Fruit fly (Drosophila melanogaster) whole organism, embryonic: Measurements from ENCODE around the gene CG42749.

Experiments
- Antp ChIP-seq: fragments of 200-800 bp; sonication (Bioruptor generic); optimal IDR thresholded peaks from 3 replicates; lab custom pipeline; 2016; ENCODE audit warnings: missing biosample characterization, missing genetic modification characterization
- Awh ChIP-seq: fragments of 200-800 bp; sonication (Bioruptor generic); IDR thresholded peaks from 2 replicates; pipeline ENCODE4, ENCODE4 v1.3.6; 2022; ENCODE audit warnings: missing biosample characterization, missing genetic modification characterization
- CG10366 ChIP-seq: fragments of 200-800 bp; sonication (Bioruptor generic); IDR thresholded peaks from 2 replicates; pipeline ENCODE4 v1.3.6; 2022; ENCODE audit warnings: missing biosample characterization, missing genetic modification characterization
- CG10979 ChIP-seq: fragments of 200-800 bp; sonication (Bioruptor generic); optimal IDR thresholded peaks from 2 replicates; lab custom pipeline; 2018; ENCODE audit warnings: missing biosample characterization, mild to moderate bottlenecking, missing genetic modification characterization, moderate library complexity
- CG11247 ChIP-seq: fragments of 200-800 bp; sonication (Bioruptor generic); IDR thresholded peaks from 2 replicates; pipeline ENCODE4 v1.3.6; 2022; ENCODE audit warnings: missing biosample characterization, missing genetic modification characterization
- CG11456 ChIP-seq: fragments of 200-800 bp; sonication (Bioruptor generic); IDR thresholded peaks from 3 replicates; pipeline ENCODE4 v1.3.6; 2022; ENCODE audit warnings: missing biosample characterization, missing genetic modification characterization
- CG12299 ChIP-seq: fragments of 200-800 bp; sonication (Bioruptor generic); optimal IDR thresholded peaks from 2 replicates; lab custom pipeline; 2018; ENCODE audit warnings: missing biosample characterization, mild to moderate bottlenecking, missing genetic modification characterization
- CG13624 ChIP-seq: fragments of 200-800 bp; sonication (Bioruptor generic); optimal IDR thresholded peaks from 2 replicates; lab custom pipeline; 2016; ENCODE audit warnings: missing biosample characterization, missing genetic modification characterization
- CG13775 ChIP-seq: fragments of 200-800 bp; sonication (Bioruptor generic); optimal IDR thresholded peaks from 3 replicates; lab custom pipeline; 2017; ENCODE audit warnings: missing biosample characterization, mild to moderate bottlenecking, missing genetic modification characterization
- CG14710 ChIP-seq: fragments of 200-800 bp; sonication (Bioruptor generic); optimal IDR thresholded peaks from 3 replicates; lab custom pipeline; 2019; ENCODE audit warnings: missing biosample characterization, mild to moderate bottlenecking, missing genetic modification characterization, moderate library complexity
- CG17186 ChIP-seq: fragments of 200-800 bp; sonication (Bioruptor generic); optimal IDR thresholded peaks from 3 replicates; lab custom pipeline; 2017; ENCODE audit warnings: missing biosample characterization, missing genetic modification reagents, missing genetic modification characterization
- CG31388 ChIP-seq: fragments of 200-800 bp; sonication (Bioruptor generic); optimal IDR thresholded peaks from 2 replicates; lab custom pipeline; 2016; ENCODE audit warnings: missing biosample characterization, missing genetic modification characterization
- CG4360 ChIP-seq: fragments of 200-800 bp; sonication (Bioruptor generic); IDR thresholded peaks from 2 replicates; pipeline ENCODE4 v1.3.6; 2022; ENCODE audit warnings: missing biosample characterization, missing genetic modification characterization
- CG6254 ChIP-seq: fragments of 200-800 bp; sonication (Bioruptor generic); optimal IDR thresholded peaks from 3 replicates; lab custom pipeline; 2017; ENCODE audit warnings: mild to moderate bottlenecking, missing biosample characterization, missing genetic modification reagents, missing genetic modification characterization
- CG6683 ChIP-seq: fragments of 200-800 bp; sonication (Bioruptor generic); optimal IDR thresholded peaks from 2 replicates; lab custom pipeline; 2017; ENCODE audit warnings: missing biosample characterization, mild to moderate bottlenecking, missing genetic modification characterization, missing genetic modification reagents
- CG8290 ChIP-seq, 3 experiments: fragments of 200-800 bp; sonication (Bioruptor generic); optimal IDR thresholded peaks; 2 replicates each; lab custom pipeline; 2016 to 2019; ENCODE audit warnings: missing biosample characterization in 3 of 3, missing genetic modification characterization in 3 of 3, mild to moderate bottlenecking in 2 of 3, moderate library complexity in 1 of 3
- CG8944 ChIP-seq: fragments of 200-800 bp; sonication (Bioruptor generic); optimal IDR thresholded peaks from 3 replicates; lab custom pipeline; 2016; ENCODE audit warnings: missing biosample characterization, missing genetic modification characterization
- Chrac-16 ChIP-seq: fragments of 200-800 bp; sonication (Bioruptor generic); optimal IDR thresholded peaks from 3 replicates; lab custom pipeline; 2016; ENCODE audit warnings: missing biosample characterization, missing genetic modification characterization
- D19B ChIP-seq: fragments of 200-800 bp; sonication (Bioruptor generic); optimal IDR thresholded peaks from 2 replicates; lab custom pipeline; 2017; ENCODE audit warnings: missing biosample characterization, mild to moderate bottlenecking, missing genetic modification characterization
- Doc3 ChIP-seq: fragments of 200-800 bp; sonication (Bioruptor generic); IDR thresholded peaks from 3 replicates; pipeline ENCODE4 v1.3.6; 2022; ENCODE audit warnings: missing biosample characterization, missing genetic modification characterization; ENCODE audit not compliant: partially characterized antibody
- Ets97D ChIP-seq: fragments of 200-800 bp; sonication (Bioruptor generic); optimal IDR thresholded peaks from 3 replicates; lab custom pipeline; 2016; ENCODE audit warnings: missing biosample characterization, missing genetic modification characterization
- Fer3 ChIP-seq: fragments of 200-800 bp; sonication (Bioruptor generic); optimal IDR thresholded peaks from 2 replicates; lab custom pipeline; 2018; ENCODE audit warnings: missing biosample characterization, mild to moderate bottlenecking, missing genetic modification characterization, moderate library complexity
- HLH54F ChIP-seq: fragments of 200-800 bp; sonication (Bioruptor generic); optimal IDR thresholded peaks from 3 replicates; lab custom pipeline; 2016; ENCODE audit warnings: missing biosample characterization, missing genetic modification characterization
- MTF-1 ChIP-seq: fragments of 200-800 bp; sonication (Bioruptor generic); optimal IDR thresholded peaks from 2 replicates; lab custom pipeline; 2018; ENCODE audit warnings: missing biosample characterization, mild to moderate bottlenecking, missing genetic modification characterization, borderline replicate concordance
- Meics ChIP-seq: fragments of 200-800 bp; sonication (Bioruptor generic); optimal IDR thresholded peaks from 2 replicates; lab custom pipeline; 2017; ENCODE audit warnings: missing biosample characterization, mild to moderate bottlenecking, missing genetic modification characterization
- Myb ChIP-seq: fragments of 200-800 bp; sonication (Bioruptor generic); optimal IDR thresholded peaks from 2 replicates; lab custom pipeline; 2016; ENCODE audit warnings: missing biosample characterization, missing genetic modification characterization
- Nf-YA ChIP-seq: fragments of 200-800 bp; sonication (Bioruptor generic); IDR thresholded peaks from 2 replicates; pipeline ENCODE4 v1.3.6; 2022; ENCODE audit warnings: missing biosample characterization, missing genetic modification characterization
- Nf-YC ChIP-seq: fragments of 200-800 bp; optimal IDR thresholded peaks from 3 replicates; lab custom pipeline; 2019; ENCODE audit warnings: missing biosample characterization, mild to moderate bottlenecking, missing genetic modification characterization, moderate library complexity
- NfI ChIP-seq: fragments of 200-800 bp; sonication (Bioruptor generic); optimal IDR thresholded peaks from 3 replicates; lab custom pipeline; 2018; ENCODE audit warnings: missing biosample characterization, mild to moderate bottlenecking, missing genetic modification characterization, moderate library complexity
- Ptx1 ChIP-seq: fragments of 200-800 bp; sonication (Bioruptor generic); IDR thresholded peaks from 2 replicates; pipeline ENCODE4 v1.3.6; 2022; ENCODE audit warnings: missing biosample characterization, missing genetic modification characterization
- Rfx ChIP-seq: fragments of 200-800 bp; sonication (Bioruptor generic); IDR thresholded peaks from 2 replicates; pipeline ENCODE4 v1.3.6; 2022; ENCODE audit warnings: missing biosample characterization, missing genetic modification characterization
- Xbp1 ChIP-seq: fragments of 200-800 bp; sonication (Bioruptor generic); optimal IDR thresholded peaks from 3 replicates; lab custom pipeline; 2016; ENCODE audit warnings: missing biosample characterization, mild to moderate bottlenecking, missing genetic modification characterization
- bab2 ChIP-seq: fragments of 200-800 bp; sonication (Bioruptor generic); optimal IDR thresholded peaks from 2 replicates; lab custom pipeline; 2016; ENCODE audit warnings: missing biosample characterization, missing genetic modification characterization
- chm ChIP-seq: fragments of 200-800 bp; sonication (Bioruptor generic); IDR thresholded peaks from 2 replicates; pipeline ENCODE4 v1.3.6; 2022; ENCODE audit warnings: missing biosample characterization, missing genetic modification characterization
- dmrt11E ChIP-seq: fragments of 200-800 bp; sonication (Bioruptor generic); optimal IDR thresholded peaks from 3 replicates; lab custom pipeline; 2018; ENCODE audit warnings: missing biosample characterization, mild to moderate bottlenecking, missing genetic modification characterization, moderate library complexity
- ewg ChIP-seq: fragments of 200-800 bp; sonication (Bioruptor generic); optimal IDR thresholded peaks from 3 replicates; lab custom pipeline; 2017; ENCODE audit warnings: mild to moderate bottlenecking, missing biosample characterization, missing genetic modification reagents, missing genetic modification characterization
- her ChIP-seq: fragments of 200-800 bp; sonication (Bioruptor generic); optimal IDR thresholded peaks from 2 replicates; lab custom pipeline; 2016; ENCODE audit warnings: missing biosample characterization, missing genetic modification characterization
- jumu ChIP-seq: fragments of 200-800 bp; sonication (Bioruptor generic); optimal IDR thresholded peaks from 3 replicates; lab custom pipeline; 2016; ENCODE audit warnings: missing biosample characterization, missing genetic modification characterization
- kah ChIP-seq: fragments of 200-800 bp; sonication (Bioruptor generic); optimal IDR thresholded peaks from 2 replicates; lab custom pipeline; 2018; ENCODE audit warnings: missing biosample characterization, mild to moderate bottlenecking, missing genetic modification characterization
- knrl ChIP-seq: fragments of 200-800 bp; sonication (Bioruptor generic); IDR thresholded peaks from 3 replicates; pipeline ENCODE4 v1.3.6; 2022; ENCODE audit warnings: missing biosample characterization, missing genetic modification characterization; ENCODE audit not compliant: partially characterized antibody
- mirr ChIP-seq: fragments of 200-800 bp; sonication (Bioruptor generic); optimal IDR thresholded peaks from 3 replicates; lab custom pipeline; 2018; ENCODE audit warnings: missing biosample characterization, mild to moderate bottlenecking, missing genetic modification characterization
- nom ChIP-seq: fragments of 200-800 bp; sonication (Bioruptor generic); optimal IDR thresholded peaks from 2 replicates; lab custom pipeline; 2017; ENCODE audit warnings: missing biosample characterization, missing genetic modification characterization, mild to moderate bottlenecking, moderate library complexity, missing genetic modification reagents
- pzg ChIP-seq: fragments of 200-800 bp; sonication (Bioruptor generic); optimal IDR thresholded peaks from 3 replicates; lab custom pipeline; 2018; ENCODE audit warnings: missing biosample characterization, mild to moderate bottlenecking, missing genetic modification characterization, moderate library complexity
- ranshi ChIP-seq: fragments of 200-800 bp; sonication (Bioruptor generic); IDR thresholded peaks from 2 replicates; pipeline ENCODE4 v1.3.6; 2022; ENCODE audit warnings: missing biosample characterization, missing genetic modification characterization
- slbo ChIP-seq: fragments of 200-800 bp; sonication (Bioruptor generic); IDR thresholded peaks from 2 replicates; pipeline ENCODE4 v1.3.6; 2022; ENCODE audit warnings: missing biosample characterization, missing genetic modification characterization
- so ChIP-seq: fragments of 200-800 bp; sonication (Bioruptor generic); IDR thresholded peaks from 3 replicates; pipeline ENCODE4 v1.3.6; 2022; ENCODE audit warnings: missing biosample characterization, missing genetic modification characterization
- tna ChIP-seq: fragments of 200-800 bp; sonication (Bioruptor generic); IDR thresholded peaks from 2 replicates; pipeline ENCODE4 v1.3.6; 2022; ENCODE audit warnings: missing biosample characterization, missing genetic modification characterization; ENCODE audit not compliant: partially characterized antibody
- unc-4 ChIP-seq: fragments of 200-800 bp; sonication (Bioruptor generic); IDR thresholded peaks from 2 replicates; pipeline ENCODE4 v1.3.6; 2022; ENCODE audit warnings: missing biosample characterization, missing genetic modification characterization; ENCODE audit not compliant: partially characterized antibody
- zf30C ChIP-seq: fragments of 200-800 bp; sonication (Bioruptor generic); optimal IDR thresholded peaks from 3 replicates; lab custom pipeline; 2018; ENCODE audit warnings: missing biosample characterization, mild to moderate bottlenecking, missing genetic modification characterization

The CG42749 gene

dm6 chrX:5311838-5312339 lies 16.0 kb downstream of the CG42749 start, which contains the start of the genes TrxT and dhd:
TSS of gene TrxT (minus strand) at chrX:5311888.
TSS of gene dhd (plus strand) at chrX:5312171.
- peak; percentile 69 for TF ChIP-seq pzg
- peak; percentile 14 for TF ChIP-seq ewg
- TF ChIP-seq nom (GFP tag; lab: Kevin White, UChicago) = peak; percentile 27
- peak; percentile 34 for TF ChIP-seq CG14710 (tag; lab: Kevin White, UChicago)
- no peak for TF ChIP-seq CG8944 (GFP tag; lab: Kevin White, UChicago)
- TF ChIP-seq chm (GFP tag; lab: Robert Waterston, UW) = peak; percentile 58
- no peak for TF ChIP-seq CG4360 (GFP tag; lab: Robert Waterston, UW)
- TF ChIP-seq CG13624 (GFP tag; lab: Kevin White, UChicago) = peak; percentile 45
- peak; percentile 50 for TF ChIP-seq NfI (GFP tag; lab: Kevin White, UChicago)
- TF ChIP-seq HLH54F (GFP tag; lab: Kevin White, UChicago) = no peak
- peak; percentile 36; the same call in 1 of the 2 replicates for TF ChIP-seq CG11247
- peak; percentile 36 for TF ChIP-seq Nf-YC (tag; lab: Kevin White, UChicago)
- TF ChIP-seq Xbp1 (GFP tag; lab: Kevin White, UChicago) = peak; percentile 31
- TF ChIP-seq CG17186 (GFP tag; lab: Kevin White, UChicago) = peak; percentile 10
- TF ChIP-seq her (GFP tag; lab: Kevin White, UChicago) = peak; percentile 7
- no peak for TF ChIP-seq slbo
- peak; percentile 42; the same call in 1 of the 3 replicates for TF ChIP-seq Doc3 (GFP tag; lab: Robert Waterston, UW)
- TF ChIP-seq CG8290 (GFP tag; optimal IDR thresholded peaks at IDR 0.05; lab: Kevin White, UChicago) = peak; percentile 81
- TF ChIP-seq CG8290 (tag; optimal IDR thresholded peaks at IDR 0.05; lab: Kevin White, UChicago) = peak; percentile 72 to 93
- peak; percentile 96 for TF ChIP-seq Ets97D
- TF ChIP-seq bab2 (GFP tag; lab: Kevin White, UChicago) = peak; percentile 12
- peak; percentile 19; the same call in 1 of the 2 replicates for TF ChIP-seq ranshi (GFP tag; lab: Robert Waterston, UW)
- TF ChIP-seq CG13775 = peak; percentile 20
- TF ChIP-seq kah (GFP tag; lab: Kevin White, UChicago) = no peak
- 0 out of 3 replicates have a peak, but pooled peaks have one; percentile 57 for TF ChIP-seq CG11456 (GFP tag; lab: Robert Waterston, UW)
- TF ChIP-seq tna (GFP tag; lab: Robert Waterston, UW) = peak; percentile 57; the same call in 1 of the 2 replicates
- TF ChIP-seq Fer3 (tag; lab: Kevin White, UChicago) = peak; percentile 3
- peak; percentile 65 for TF ChIP-seq unc-4 (GFP tag; lab: Robert Waterston, UW)
- TF ChIP-seq CG6254 (GFP tag; lab: Kevin White, UChicago) = peak; percentile 34
- peak; percentile 9 for TF ChIP-seq CG10979
- TF ChIP-seq zf30C = no peak
- peak; percentile 25 for TF ChIP-seq mirr (GFP tag; lab: Kevin White, UChicago)
- TF ChIP-seq dmrt11E (tag; lab: Kevin White, UChicago) = peak; percentile 28
- peak; percentile 40; the same call in 2 of the 3 replicates for TF ChIP-seq knrl (GFP tag; lab: Robert Waterston, UW)
- peak; percentile 8; the same call in 1 of the 2 replicates for TF ChIP-seq Awh (GFP tag; lab: Robert Waterston, UW)
- TF ChIP-seq Rfx (GFP tag; lab: Robert Waterston, UW) = peak; percentile 64
- no peak for TF ChIP-seq CG6683 (GFP tag; lab: Kevin White, UChicago)
- TF ChIP-seq jumu (GFP tag; lab: Kevin White, UChicago) = peak; percentile 48
- TF ChIP-seq Antp (GFP tag; lab: Kevin White, UChicago) = peak; percentile 37
- no peak for TF ChIP-seq D19B (GFP tag; lab: Kevin White, UChicago)
- peak; percentile 38 for TF ChIP-seq Meics (GFP tag; lab: Kevin White, UChicago)
- TF ChIP-seq Ptx1 (GFP tag; lab: Robert Waterston, UW) = peak; percentile 28; the same call in 1 of the 2 replicates
- no peak for TF ChIP-seq Chrac-16 (GFP tag; lab: Kevin White, UChicago)
- peak; percentile 33 for TF ChIP-seq MTF-1
- TF ChIP-seq so (GFP tag; lab: Robert Waterston, UW) = peak; percentile 53; the same call in 1 of the 3 replicates
- TF ChIP-seq Myb (GFP tag; lab: Kevin White, UChicago) = peak; percentile 67
- TF ChIP-seq Nf-YA = no peak
- TF ChIP-seq CG31388 (GFP tag; lab: Kevin White, UChicago) = no peak
- 0 out of 2 replicates have a peak, but pooled peaks have one; percentile 18 for TF ChIP-seq CG10366
- TF ChIP-seq CG12299 (tag; lab: Kevin White, UChicago) = no peak
